Fruit fly (Drosophila melanogaster): ENCODE measurements around the gene CG7099.
A peak's percentile ranks its signal among the peaks of the same experiment; 100 is the strongest.

DNA sequence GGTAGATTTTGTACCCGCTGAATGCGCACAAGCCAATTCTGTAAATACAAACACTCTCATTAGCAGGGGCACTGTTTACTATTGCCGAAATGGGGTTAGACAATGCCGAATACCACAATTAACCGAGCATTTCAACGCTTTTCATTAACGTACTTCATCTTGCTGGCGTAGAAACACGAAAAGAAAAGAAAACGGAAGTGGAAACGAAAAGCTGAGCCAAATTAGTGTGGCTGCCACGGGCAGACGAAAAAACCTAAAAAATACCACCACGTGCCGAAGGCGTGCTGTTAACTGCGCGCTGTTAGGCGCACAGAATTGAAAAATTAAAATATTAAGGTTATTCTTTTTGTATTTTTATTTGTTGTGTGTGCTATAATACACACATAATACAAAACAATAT is 7.5 kb downstream of the CG7099 start, which contains the start of gene RpL24:
- TF ChIP-seq CG33017 (tag; optimal IDR thresholded peaks at IDR 0.05) (peak; percentile 88), Clk (GFP tag; optimal IDR thresholded peaks at IDR 0.05) (peak; percentile 65), ovo (GFP tag; optimal IDR thresholded peaks at IDR 0.05) (peak; percentile 95), CG11617 (GFP tag; optimal IDR thresholded peaks at IDR 0.05) (peak; percentile 97), CG14711 (tag; optimal IDR thresholded peaks at IDR 0.05) (peak; percentile 85), CG7045 (GFP tag; optimal IDR thresholded peaks at IDR 0.05) (peak; percentile 89), cic (GFP tag; optimal IDR thresholded peaks at IDR 0.05) (peak; percentile 79), tj (GFP tag; optimal IDR thresholded peaks at IDR 0.05) (peak; percentile 77), bab1 (GFP tag; optimal IDR thresholded peaks at IDR 0.05) (peak; percentile 99), kay (GFP tag; ENCODE audit: borderline replicate concordance) (no peak), cnc (optimal IDR thresholded peaks at IDR 0.05) (no peak)

Measured in whole organism, adult.